Worm (Caenorhabditis elegans) whole organism, L4 larva: ENCODE measurements around the gene clec-125.
"Not testable (repeated sequence)": the region's sequence is repeated elsewhere in the genome, so short reads cannot be mapped to it uniquely, and the experiment has no call there.

Source experiments
- D1046.2 ChIP-seq: fragments of 200-800 bp; sonication (Bioruptor generic); IDR thresholded peaks from 2 replicates; pipeline ENCODE4 v1.3.6; 2022; ENCODE audit warnings: missing genetic modification characterization, missing compliant biosample characterization
- F37D6.2 ChIP-seq: sonication (generic microtip); optimal IDR thresholded peaks from 2 replicates; lab custom pipeline; 2016; ENCODE audit warnings: mild to moderate bottlenecking, missing genetic modification characterization, missing compliant biosample characterization
- T26A8.4 ChIP-seq: fragments of 200-800 bp; sonication (Bioruptor generic); IDR thresholded peaks from 2 replicates; pipeline ENCODE4 v1.3.6; 2022; ENCODE audit warnings: missing genetic modification characterization, missing compliant biosample characterization
- Y105C5A.15 ChIP-seq: fragments of 200-800 bp; sonication (Bioruptor generic); IDR thresholded peaks from 2 replicates; pipeline ENCODE4 v1.3.6; 2022; ENCODE audit warnings: missing genetic modification characterization, missing compliant biosample characterization
- Y75B8A.6 ChIP-seq: fragments of 200-800 bp; sonication (Bioruptor generic); IDR thresholded peaks from 2 replicates; pipeline ENCODE4 v1.3.6; 2022; ENCODE audit warnings: missing genetic modification reagents, missing genetic modification characterization, missing compliant biosample characterization
- aha-1 ChIP-seq: fragments of 150-350 bp; peaks from one replicate; lab custom pipeline; 2014; ENCODE audit warnings: missing biosample characterization, missing genetic modification characterization
- aly-2 ChIP-seq: sonication (generic microtip); optimal IDR thresholded peaks from 2 replicates; lab custom pipeline; 2018; ENCODE audit warnings: missing biosample characterization, missing genetic modification characterization
- arid-1 ChIP-seq: fragments of 200-800 bp; sonication (Bioruptor generic); conservative IDR thresholded peaks from 2 replicates; pipeline ENCODE4 v1.3.6; 2022; ENCODE audit warnings: missing genetic modification reagents, missing genetic modification characterization, missing compliant biosample characterization
- ceh-20 ChIP-seq: fragments of 200-800 bp; sonication (Bioruptor generic); IDR thresholded peaks from 2 replicates; pipeline ENCODE4 v1.3.6; 2022; ENCODE audit warnings: missing genetic modification reagents, missing genetic modification characterization, missing compliant biosample characterization
- ctbp-1 ChIP-seq: fragments of 200-800 bp; sonication (Bioruptor generic); IDR thresholded peaks from 2 replicates; pipeline ENCODE4 v1.3.6; 2022; ENCODE audit warnings: missing genetic modification reagents, missing genetic modification characterization, missing compliant biosample characterization
- daf-19 ChIP-seq: fragments of 200-800 bp; sonication (Bioruptor generic); conservative IDR thresholded peaks from 2 replicates; pipeline ENCODE4 v1.3.6; 2022; ENCODE audit warnings: missing genetic modification characterization, missing compliant biosample characterization
- dmd-6 ChIP-seq: fragments of 200-800 bp; sonication (Bioruptor generic); IDR thresholded peaks from 2 replicates; pipeline ENCODE4 v1.3.6; 2022; ENCODE audit warnings: missing genetic modification reagents, missing genetic modification characterization, missing compliant biosample characterization
- dmd-9 ChIP-seq: fragments of 200-800 bp; sonication (Bioruptor generic); IDR thresholded peaks from 2 replicates; pipeline ENCODE4 v1.3.6; 2022; ENCODE audit warnings: missing genetic modification reagents, missing genetic modification characterization, missing compliant biosample characterization
- dpl-1 ChIP-seq: fragments of 150-350 bp; optimal IDR thresholded peaks from 2 replicates; lab custom pipeline; 2014; ENCODE audit warnings: missing biosample characterization, missing genetic modification reagents, missing genetic modification characterization
- duxl-1 ChIP-seq: sonication (generic microtip); optimal IDR thresholded peaks from 2 replicates; lab custom pipeline; 2016; ENCODE audit warnings: mild to moderate bottlenecking, missing genetic modification characterization, moderate library complexity, missing compliant biosample characterization; ENCODE audit not compliant: poor library complexity
- dve-1 ChIP-seq: sonication (generic microtip); optimal IDR thresholded peaks from 2 replicates; lab custom pipeline; 2017; ENCODE audit warnings: antibody characterized with exemption, mild to moderate bottlenecking, missing genetic modification characterization, missing compliant biosample characterization; ENCODE audit not compliant: insufficient read depth
- egl-43 ChIP-seq: fragments of 200-800 bp; sonication (Bioruptor generic); IDR thresholded peaks from 2 replicates; pipeline ENCODE4 v1.3.6; 2022; ENCODE audit warnings: missing genetic modification reagents, missing genetic modification characterization, missing compliant biosample characterization
- fkh-10 ChIP-seq: fragments of 150-350 bp; optimal IDR thresholded peaks from 2 replicates; lab custom pipeline; 2014; ENCODE audit warnings: missing biosample characterization, missing genetic modification reagents, missing genetic modification characterization
- gei-8 ChIP-seq: fragments of 200-800 bp; sonication (Bioruptor generic); optimal IDR thresholded peaks from 2 replicates; lab custom pipeline; 2018; ENCODE audit warnings: mild to moderate bottlenecking, missing genetic modification characterization, missing compliant biosample characterization
- hif-1 ChIP-seq, 2 experiments: sonication (generic microtip); optimal IDR thresholded peaks; 2 replicates each; lab custom pipeline; 2016 to 2017; ENCODE audit warnings: missing compliant biosample characterization in 2 of 2, missing genetic modification characterization in 2 of 2, missing genetic modification reagents in 2 of 2, missing genotype in 2 of 2, mild to moderate bottlenecking in 1 of 2
- hmg-1.1 ChIP-seq: fragments of 200-800 bp; sonication (Bioruptor generic); IDR thresholded peaks from 2 replicates; pipeline ENCODE4 v1.3.6; 2022; ENCODE audit warnings: missing genetic modification reagents, missing genetic modification characterization, missing compliant biosample characterization
- lin-29 ChIP-seq: fragments of 200-800 bp; sonication (Bioruptor generic); IDR thresholded peaks from 2 replicates; pipeline ENCODE4 v1.3.6; 2022; ENCODE audit warnings: missing genetic modification reagents, missing genetic modification characterization, missing compliant biosample characterization
- lin-38 ChIP-seq: fragments of 200-800 bp; sonication (Bioruptor generic); IDR thresholded peaks from 2 replicates; pipeline ENCODE4 v1.3.6; 2022; ENCODE audit warnings: missing genetic modification reagents, missing genetic modification characterization, missing compliant biosample characterization
- lin-39 ChIP-seq: fragments of 150-350 bp; optimal IDR thresholded peaks from 2 replicates; lab custom pipeline; 2014; ENCODE audit warnings: missing biosample characterization, missing genetic modification reagents, missing genetic modification characterization
- lsy-2 ChIP-seq, 2 experiments: fragments of 150-350 bp in 1 of 2; sonication (generic microtip) in 1 of 2; optimal IDR thresholded peaks; 2 replicates each; lab custom pipeline; 2014 to 2017; ENCODE audit warnings: missing biosample characterization in 2 of 2, missing genetic modification characterization in 2 of 2
- madf-9 ChIP-seq: fragments of 200-800 bp; sonication (Bioruptor generic); conservative IDR thresholded peaks from 2 replicates; pipeline ENCODE4 v1.3.6; 2022; ENCODE audit warnings: missing genetic modification reagents, missing genetic modification characterization, missing compliant biosample characterization
- mep-1 ChIP-seq: fragments of 150-350 bp; sonication (generic microtip); optimal IDR thresholded peaks from 3 replicates; lab custom pipeline; 2014; ENCODE audit warnings: missing biosample characterization, missing genetic modification characterization
- mes-2 ChIP-seq: sonication (generic microtip); optimal IDR thresholded peaks from 2 replicates; lab custom pipeline; 2016; ENCODE audit warnings: missing genotype, mild to moderate bottlenecking, missing genetic modification characterization, missing compliant biosample characterization; ENCODE audit not compliant: poor library complexity, severe bottlenecking
- nhr-102 ChIP-seq: sonication (generic microtip); optimal IDR thresholded peaks from 2 replicates; lab custom pipeline; 2016; ENCODE audit warnings: mild to moderate bottlenecking, missing genetic modification characterization, moderate library complexity, missing compliant biosample characterization
- nhr-11 ChIP-seq: fragments of 150-350 bp; optimal IDR thresholded peaks from 2 replicates; lab custom pipeline; 2014; ENCODE audit warnings: missing biosample characterization, missing genetic modification characterization
- nhr-237 ChIP-seq: sonication (generic microtip); optimal IDR thresholded peaks from 2 replicates; lab custom pipeline; 2017; ENCODE audit warnings: missing biosample characterization, missing genetic modification characterization
- nhr-28 ChIP-seq: fragments of 150-350 bp; optimal IDR thresholded peaks from 2 replicates; lab custom pipeline; 2014; ENCODE audit warnings: missing biosample characterization, missing genetic modification characterization
- nhr-42 ChIP-seq: fragments of 200-800 bp; sonication (Bioruptor generic); IDR thresholded peaks from 2 replicates; pipeline ENCODE4 v1.3.6; 2022; ENCODE audit warnings: missing genetic modification characterization, missing compliant biosample characterization
- nhr-48 ChIP-seq: sonication (generic microtip); optimal IDR thresholded peaks from 2 replicates; lab custom pipeline; 2016; ENCODE audit warnings: mild to moderate bottlenecking, missing genetic modification characterization, missing compliant biosample characterization
- nhr-6 ChIP-seq: fragments of 150-350 bp; optimal IDR thresholded peaks from 2 replicates; lab custom pipeline; 2014; ENCODE audit warnings: missing biosample characterization, missing genetic modification characterization
- nhr-76 ChIP-seq: fragments of 150-350 bp; optimal IDR thresholded peaks from 2 replicates; lab custom pipeline; 2014; ENCODE audit warnings: missing biosample characterization, missing genetic modification characterization
- nhr-77 ChIP-seq: fragments of 150-350 bp; optimal IDR thresholded peaks from 2 replicates; lab custom pipeline; 2014; ENCODE audit warnings: missing biosample characterization, missing genetic modification characterization
- pha-4 ChIP-seq, 2 experiments: fragments of 150-350 bp in 1 of 2; fragments of 200-800 bp in 1 of 2; sonication (Bioruptor generic) in 1 of 2; IDR thresholded peaks in 1 of 2; optimal IDR thresholded peaks in 1 of 2; 2 replicates each; pipeline versions ENCODE4 v1.3.6 to Lab custom; 2014 to 2022; ENCODE audit warnings: missing genetic modification characterization in 2 of 2, missing genetic modification reagents in 2 of 2, missing biosample characterization in 1 of 2, missing compliant biosample characterization in 1 of 2
- rbr-2 ChIP-seq: sonication (generic microtip); optimal IDR thresholded peaks from 2 replicates; lab custom pipeline; 2016; ENCODE audit warnings: missing genotype, missing genetic modification characterization, missing compliant biosample characterization
- saeg-2 ChIP-seq: fragments of 200-800 bp; sonication (Bioruptor generic); IDR thresholded peaks from 2 replicates; pipeline ENCODE4 v1.3.6; 2022; ENCODE audit warnings: missing genetic modification reagents, missing genetic modification characterization, missing compliant biosample characterization
- spr-3 ChIP-seq: fragments of 200-800 bp; sonication (Bioruptor generic); optimal IDR thresholded peaks from 2 replicates; lab custom pipeline; 2018; ENCODE audit warnings: mild to moderate bottlenecking, missing genetic modification characterization, missing compliant biosample characterization
- vab-7 ChIP-seq: fragments of 200-800 bp; sonication (Bioruptor generic); IDR thresholded peaks from 2 replicates; pipeline ENCODE4 v1.3.6; 2022; ENCODE audit warnings: missing genetic modification reagents, missing genetic modification characterization, missing compliant biosample characterization
- zag-1 ChIP-seq: fragments of 150-350 bp; optimal IDR thresholded peaks from 2 replicates; lab custom pipeline; 2014; ENCODE audit warnings: missing biosample characterization, missing genetic modification characterization
- zfp-2 ChIP-seq: sonication (generic microtip); optimal IDR thresholded peaks from 2 replicates; lab custom pipeline; 2016; ENCODE audit warnings: mild to moderate bottlenecking, missing genetic modification characterization, missing compliant biosample characterization
- zfp-3 ChIP-seq: fragments of 200-800 bp; sonication (Bioruptor generic); conservative IDR thresholded peaks from 2 replicates; pipeline ENCODE4 v1.3.6; 2022; ENCODE audit warnings: missing genetic modification reagents, missing genetic modification characterization, missing compliant biosample characterization

Gene clec-125

DNA sequence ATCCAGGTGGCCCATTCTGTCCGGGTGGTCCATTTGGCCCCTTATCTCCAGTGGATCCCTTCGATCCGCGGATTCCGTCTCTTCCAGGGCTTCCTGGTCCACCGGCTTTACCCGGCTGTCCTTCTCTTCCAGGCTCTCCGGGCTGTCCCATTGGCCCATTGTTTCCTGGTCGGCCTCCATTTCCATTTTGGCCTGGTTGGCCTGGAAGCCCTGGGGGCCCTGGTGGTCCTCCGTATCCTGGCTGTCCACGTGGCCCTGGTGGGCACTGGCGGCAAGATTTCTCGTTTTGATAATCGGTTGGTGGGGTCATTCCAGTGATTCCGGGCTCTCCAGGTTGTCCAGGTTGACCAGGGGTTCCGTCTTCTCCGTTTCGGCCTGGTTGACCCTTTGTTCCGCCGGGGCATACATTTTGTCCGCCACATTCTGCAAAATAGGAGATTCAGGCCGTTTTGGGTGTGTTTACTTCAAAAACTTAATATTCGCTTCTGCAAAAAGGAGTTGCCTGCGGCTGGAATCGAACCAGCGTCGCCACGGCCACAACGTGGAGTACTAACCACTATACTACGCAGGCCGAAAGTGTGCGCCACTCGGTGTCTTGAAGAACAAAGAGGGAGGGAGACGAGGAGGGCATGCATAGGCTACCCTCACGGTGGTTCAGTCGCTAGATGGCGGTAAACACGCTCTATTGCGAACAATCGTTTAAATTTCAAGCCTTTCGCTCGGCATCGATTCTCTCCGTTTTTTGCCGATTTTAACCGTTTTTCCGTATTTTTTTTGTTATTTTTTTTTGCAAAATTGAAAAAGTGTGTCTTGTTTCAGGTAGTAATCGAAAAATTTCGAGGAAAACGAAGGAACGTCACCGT is 5.4 kb downstream of the clec-125 start, which contains the start of gene W09G10.9 (continued):
- peak; percentile 85 for TF ChIP-seq mes-2 (tag; lab: Kevin White, UChicago)
- no peak for TF ChIP-seq nhr-6 (tag; lab: Kevin White, UChicago)
- peak; percentile 88 for TF ChIP-seq dmd-9
- TF ChIP-seq nhr-42 (GFP tag; lab: Robert Waterston, UW): peak; percentile 79
- TF ChIP-seq zag-1: no peak
- peak; percentile 24 for TF ChIP-seq nhr-11
- TF ChIP-seq fkh-10 (GFP tag; lab: Kevin White, UChicago): no peak
- TF ChIP-seq gei-8 (GFP tag; lab: Kevin White, UChicago): no peak
- TF ChIP-seq ctbp-1 (GFP tag; lab: Robert Waterston, UW): peak; percentile 75
- no peak for TF ChIP-seq aly-2 (tag; lab: Kevin White, UChicago)
- TF ChIP-seq dve-1: peak; percentile 25
- TF ChIP-seq arid-1 (GFP tag; lab: Robert Waterston, UW): peak; percentile 91
- peak; percentile 61 for TF ChIP-seq nhr-77 (tag; lab: Kevin White, UChicago)
- no peak for TF ChIP-seq nhr-237 (tag; lab: Kevin White, UChicago)
- TF ChIP-seq nhr-76: no peak
- TF ChIP-seq spr-3 (GFP tag; lab: Kevin White, UChicago): peak; percentile 9
- TF ChIP-seq lin-39 (tag; lab: Kevin White, UChicago): no peak
- peak; percentile 96 for TF ChIP-seq hmg-1.1 (GFP tag; lab: Robert Waterston, UW)
- TF ChIP-seq madf-9: peak; percentile 90
- no peak for TF ChIP-seq nhr-48 (tag; lab: Kevin White, UChicago)
- no peak for TF ChIP-seq Y105C5A.15 (GFP tag; lab: Robert Waterston, UW)

- peak; percentile 41 for TF ChIP-seq dpl-1 (GFP tag; lab: Kevin White, UChicago)
- peak; percentile 53 for TF ChIP-seq zfp-2 (tag; lab: Kevin White, UChicago)
- peak; percentile 44; the same call in 1 of the 2 replicates for TF ChIP-seq T26A8.4 (GFP tag; lab: Robert Waterston, UW)
- peak; percentile 23 for TF ChIP-seq dve-1
- peak; percentile 70 for TF ChIP-seq vab-7 (GFP tag; lab: Robert Waterston, UW)
- TF ChIP-seq dmd-9: 0 out of 2 replicates have a peak, but pooled peaks have one; percentile 63
- 0 out of 2 replicates have a peak, but pooled peaks have one; percentile 40 for TF ChIP-seq Y75B8A.6 (GFP tag; lab: Robert Waterston, UW)
- TF ChIP-seq zfp-3: peak; percentile 47; the same call in 1 of the 2 replicates
- TF ChIP-seq hif-1 (tag; optimal IDR thresholded peaks at IDR 0.05; lab: Kevin White, UChicago): peak in 1 of 2 experiments; percentile 39
- TF ChIP-seq ceh-20 (GFP tag; lab: Robert Waterston, UW): peak; percentile 72; the same call in 1 of the 2 replicates
- TF ChIP-seq nhr-28: peak; percentile 49
- TF ChIP-seq rbr-2 (tag; lab: Kevin White, UChicago): peak; percentile 83
- peak; percentile 87 for TF ChIP-seq hmg-1.1 (GFP tag; lab: Robert Waterston, UW)
- peak; percentile 11 for TF ChIP-seq nhr-102
- TF ChIP-seq lin-38 (GFP tag; lab: Robert Waterston, UW): peak; percentile 96
- 0 out of 2 replicates have a peak, but pooled peaks have one; percentile 45 for TF ChIP-seq egl-43
- 0 out of 2 replicates have a peak, but pooled peaks have one; percentile 54 for TF ChIP-seq D1046.2 (GFP tag; lab: Robert Waterston, UW)
- TF ChIP-seq pha-4 (GFP tag; IDR thresholded peaks at IDR 0.05; lab: Robert Waterston, UW): peak; percentile 75
- not testable (repeated sequence) for TF ChIP-seq pha-4 (tag; optimal IDR thresholded peaks at IDR 0.05; lab: Kevin White, UChicago)
- peak; percentile 52 for TF ChIP-seq F37D6.2 (tag; lab: Kevin White, UChicago)
- TF ChIP-seq nhr-42 (GFP tag; lab: Robert Waterston, UW): peak; percentile 79
- peak; percentile 77 to 96 for TF ChIP-seq lsy-2 (tag; optimal IDR thresholded peaks at IDR 0.05; lab: Kevin White, UChicago)
- peak; percentile 74 for TF ChIP-seq lin-29
- peak; percentile 63; the same call in 1 of the 2 replicates for TF ChIP-seq madf-9
- TF ChIP-seq mep-1 (tag; lab: Kevin White, UChicago): peak; percentile 67
- peak; percentile 80 for TF ChIP-seq dmd-6 (GFP tag; lab: Robert Waterston, UW)
- TF ChIP-seq aha-1 (tag; lab: Kevin White, UChicago): peak; percentile 81
- 0 out of 2 replicates have a peak, but pooled peaks have one; percentile 33 for TF ChIP-seq saeg-2
- TF ChIP-seq mes-2 (tag; lab: Kevin White, UChicago): peak; percentile 66
- TF ChIP-seq daf-19: 0 out of 2 replicates have a peak, but pooled peaks have one; percentile 14
- TF ChIP-seq nhr-11: peak; percentile 57
- TF ChIP-seq duxl-1 (tag; lab: Kevin White, UChicago): peak; percentile 10
- peak; percentile 55; the same call in 1 of the 2 replicates for TF ChIP-seq ctbp-1 (GFP tag; lab: Robert Waterston, UW)
Observed at ce11 chrII:3523547-3523946, 7.7 kb downstream of the clec-125 start.
